Worm (Caenorhabditis elegans) whole organism, dauer: ENCODE measurements around the gene spe-36.

Experiments used
- unc-62 ChIP-seq: sonication (generic microtip); optimal IDR thresholded peaks from 2 replicates; lab custom pipeline; 2017; ENCODE audit warnings: missing biosample characterization, missing genetic modification reagents, missing genetic modification characterization

Gene spe-36

DNA sequence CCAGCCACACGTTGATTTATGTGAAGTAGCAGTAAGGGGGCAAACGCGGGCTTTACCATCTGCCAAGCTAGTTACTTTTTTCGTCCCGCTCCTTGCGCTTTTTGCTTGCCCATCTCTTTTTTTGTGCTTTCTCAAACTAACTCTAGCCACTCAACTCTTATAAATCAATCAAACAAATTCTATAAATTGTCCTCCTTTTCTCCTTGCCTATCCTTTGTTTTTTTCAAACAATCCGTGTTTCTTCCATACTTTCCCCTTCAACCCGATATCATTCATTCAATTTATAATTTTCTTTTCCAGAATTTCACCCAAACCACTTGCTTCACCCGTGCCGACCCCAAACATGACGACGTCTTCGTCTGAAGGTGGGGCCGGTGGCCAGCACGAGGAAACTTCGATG, 21.9 kb downstream of the spe-36 start, which contains the start of gene srgp-1:
srgp-1 (plus strand) TSS at position 301 of the 400 bp plus-strand sequence.
- no peak for TF ChIP-seq unc-62 (GFP tag; lab: Kevin White, UChicago)

DNA sequence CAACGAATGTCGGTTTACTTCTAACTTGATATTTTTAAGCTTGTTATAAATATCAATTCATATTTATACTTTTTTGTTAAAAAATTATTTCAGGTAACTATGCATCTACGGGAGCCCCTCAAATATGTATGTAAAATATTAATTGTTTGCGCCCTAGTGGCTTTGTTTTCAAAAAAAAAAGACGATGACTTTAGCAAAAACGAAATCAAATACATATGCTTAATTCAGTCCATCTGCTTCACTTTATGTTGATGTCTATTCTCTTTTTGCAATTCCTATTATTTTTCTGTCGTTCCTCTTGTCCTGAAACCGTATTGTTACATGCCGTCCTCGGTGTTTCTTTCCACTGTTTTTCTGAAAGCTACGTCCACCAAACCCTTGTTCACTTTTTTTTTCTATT, 22.3 kb downstream of the spe-36 start:
- TF ChIP-seq unc-62 (GFP tag; lab: Kevin White, UChicago) = no peak

DNA sequence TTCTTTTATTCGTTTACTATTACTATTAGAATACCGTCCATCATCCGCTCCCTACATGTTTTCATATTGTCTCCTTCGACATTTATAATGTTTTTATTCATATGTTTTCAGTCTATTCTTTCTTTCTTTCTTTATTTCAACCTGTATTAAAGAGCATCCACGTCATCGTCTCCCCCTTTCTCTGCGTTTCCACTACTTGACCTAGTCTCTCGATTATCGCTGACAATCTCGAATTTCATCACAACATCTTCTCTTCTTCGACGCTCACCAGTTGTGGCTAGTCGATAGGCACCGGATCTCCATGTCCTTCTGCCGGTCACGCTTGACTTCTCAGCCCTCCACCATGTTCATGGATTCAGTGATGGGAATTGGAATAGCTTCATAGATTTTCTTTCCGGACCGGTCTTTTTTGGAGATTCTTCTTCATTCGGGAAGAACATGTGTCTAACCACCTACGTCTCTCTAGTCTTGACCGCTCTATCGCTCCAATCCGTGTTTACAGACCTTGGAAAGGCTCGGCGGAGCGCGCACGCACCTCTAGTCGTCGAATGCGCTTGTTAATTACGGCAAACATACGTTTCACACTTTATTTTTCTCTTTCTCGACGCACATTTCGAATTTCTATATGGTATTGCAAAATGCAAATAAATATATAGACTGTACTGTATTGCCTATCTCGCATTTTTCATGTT, 23.7 kb downstream of the spe-36 start:
- no peak for TF ChIP-seq unc-62 (GFP tag; lab: Kevin White, UChicago)

DNA sequence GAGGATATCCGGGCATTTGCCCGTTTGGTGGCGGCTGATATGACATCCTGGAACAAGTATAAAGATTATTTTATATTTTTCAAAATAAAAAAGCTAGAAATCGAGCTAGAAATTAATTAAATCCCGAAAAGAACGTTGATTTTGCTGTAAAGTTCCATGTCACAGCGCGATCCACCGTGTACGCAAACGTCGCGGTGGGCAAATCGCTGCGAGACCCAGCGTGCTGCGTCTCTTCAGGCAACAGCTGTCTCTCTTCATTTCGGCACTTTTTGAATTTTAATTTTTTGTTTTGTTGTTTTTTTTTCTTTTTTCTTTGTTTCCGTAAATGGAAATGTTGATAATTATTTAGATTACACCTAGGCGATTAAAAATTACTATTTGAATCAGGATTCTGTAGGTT, 25.9 kb downstream of the spe-36 start, which contains the start of gene sec-24.1:
sec-24.1 (minus strand) TSS at position 49 of the 400 bp plus-strand sequence.
- TF ChIP-seq unc-62 (GFP tag; lab: Kevin White, UChicago) = no peak

DNA sequence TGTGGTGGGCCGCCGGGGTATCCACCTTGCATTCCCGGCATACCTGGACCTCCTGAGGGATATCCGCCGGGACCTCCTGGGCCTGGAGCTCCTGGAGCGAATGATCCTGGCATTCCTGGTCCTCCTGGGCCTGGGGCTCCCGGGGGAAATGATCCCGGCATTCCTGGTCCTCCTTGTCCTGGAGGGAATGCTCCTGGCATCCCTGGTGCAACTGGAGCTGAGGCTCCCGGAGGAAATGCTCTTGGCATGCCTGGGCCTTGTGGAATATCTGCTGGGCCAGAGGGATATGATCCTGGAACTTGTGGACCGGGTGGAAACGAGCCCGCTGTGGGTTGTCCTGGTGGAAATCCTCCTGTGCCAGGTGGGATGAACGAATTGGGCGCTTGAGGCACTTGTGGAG, 27.0 kb downstream of the spe-36 start:
- no peak for TF ChIP-seq unc-62 (GFP tag; lab: Kevin White, UChicago)

DNA sequence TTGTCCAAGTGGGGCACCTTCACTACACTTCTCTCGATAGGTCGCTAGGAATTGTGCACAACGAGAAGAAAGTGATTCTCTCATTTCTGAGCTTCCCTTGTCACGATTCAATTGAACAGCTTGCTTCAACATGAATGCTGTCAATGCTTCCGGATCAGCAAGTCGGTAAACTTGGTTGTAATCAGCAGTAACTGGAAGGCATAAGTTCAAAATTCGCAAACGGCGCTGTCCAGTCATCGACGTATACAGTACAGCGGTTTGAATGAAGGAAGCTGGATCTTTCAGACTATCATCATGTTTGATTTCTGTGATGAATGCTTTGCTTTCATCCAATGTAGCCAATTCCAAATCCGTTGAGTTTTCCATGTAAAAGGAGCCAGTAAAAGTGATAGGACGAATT, 29.0 kb downstream of the spe-36 start:
- TF ChIP-seq unc-62 (GFP tag; lab: Kevin White, UChicago) = no peak

DNA sequence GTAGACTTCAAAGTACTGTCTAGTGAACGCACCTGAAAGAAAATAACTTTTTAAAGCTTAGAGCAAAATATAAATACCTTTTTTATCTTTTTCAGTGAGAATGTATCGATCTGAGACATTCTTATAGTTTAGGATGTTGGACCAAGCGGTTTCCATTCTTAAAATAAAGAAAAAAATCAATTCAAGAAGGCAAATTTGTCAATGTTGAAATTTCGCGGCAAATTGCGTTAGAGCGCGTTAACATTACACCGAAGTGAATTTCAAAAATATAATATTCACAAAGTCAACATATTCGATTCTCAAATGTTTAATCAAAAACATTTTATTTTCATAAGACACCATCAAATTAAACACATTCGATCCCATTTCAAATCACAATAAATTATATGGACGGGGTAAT, 30.4 kb downstream of the spe-36 start, which contains the start of gene F12F6.7:
F12F6.7 (minus strand) TSS at position 157 of the 400 bp plus-strand sequence.
- no peak for TF ChIP-seq unc-62 (GFP tag; lab: Kevin White, UChicago)

DNA sequence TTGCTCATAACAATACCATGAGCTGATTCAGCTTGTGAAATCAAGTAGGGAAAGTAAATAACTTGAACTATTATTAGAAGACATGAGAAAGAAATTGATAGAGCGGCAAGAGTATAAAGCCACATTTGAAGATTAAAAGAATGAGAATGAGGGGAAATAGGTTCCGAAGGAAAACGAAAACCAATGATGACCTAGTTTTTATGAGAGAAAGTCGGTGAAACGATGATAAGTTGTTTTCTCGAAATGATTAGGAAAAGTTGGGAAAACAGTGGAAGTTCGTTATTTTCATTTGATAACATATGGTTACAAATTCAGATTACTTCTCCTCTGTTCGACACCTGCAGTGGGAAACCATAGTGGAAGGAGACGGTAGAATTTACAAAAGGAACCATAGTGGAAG, 40.3 kb downstream of the spe-36 start, which contains the start of gene col-128:
col-128 (minus strand) TSS at position 148 of the 400 bp plus-strand sequence.
- no peak for TF ChIP-seq unc-62 (GFP tag; lab: Kevin White, UChicago)

DNA sequence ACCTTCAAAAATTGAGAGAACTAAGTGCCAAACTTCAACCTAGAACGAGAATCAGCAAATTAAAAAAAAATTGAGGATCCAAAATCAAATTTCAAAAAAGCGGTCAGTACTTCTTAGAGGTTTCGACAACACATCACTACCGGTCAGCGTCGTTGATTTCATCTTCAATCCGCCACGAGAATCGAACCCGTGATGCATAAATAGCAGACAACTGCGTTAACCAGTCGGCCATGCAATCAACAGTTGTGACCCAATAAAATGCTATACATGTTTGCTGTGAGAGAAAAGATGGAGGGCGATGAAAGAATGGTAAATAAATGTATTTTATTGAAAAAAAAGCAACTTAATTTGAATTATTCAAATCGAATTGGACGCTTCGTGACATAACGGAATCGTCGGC, 42.4 kb downstream of the spe-36 start:
- no peak for TF ChIP-seq unc-62 (GFP tag; lab: Kevin White, UChicago)

DNA sequence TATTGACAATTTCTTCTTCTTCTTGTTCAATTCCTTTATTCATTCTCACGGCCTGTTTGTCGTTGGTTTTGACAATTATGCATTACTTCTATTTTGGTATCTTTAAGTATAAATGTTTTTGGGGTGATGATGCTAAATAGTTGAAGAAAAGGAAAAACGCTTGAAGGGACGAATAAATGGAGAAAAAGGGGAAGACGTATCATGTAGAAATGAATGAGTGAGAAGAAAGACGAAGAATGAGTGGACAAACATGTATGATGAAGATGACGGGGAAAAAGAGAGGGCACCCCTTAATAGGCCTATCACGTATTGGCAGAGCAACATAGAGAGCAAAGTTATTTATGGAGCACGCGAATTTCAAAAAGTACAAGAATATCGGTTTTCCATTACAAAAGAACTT, 43.4 kb downstream of the spe-36 start, which contains the start of gene M04B2.7:
M04B2.7 (minus strand) TSS at position 101 of the 400 bp plus-strand sequence.
- no peak for TF ChIP-seq unc-62 (GFP tag; lab: Kevin White, UChicago)
